Fruit fly (Drosophila melanogaster) whole organism, embryonic: ENCODE data around the gene CG8993.

Experiments
- CG14710 ChIP-seq: fragments of 200-800 bp; sonication (Bioruptor generic); optimal IDR thresholded peaks from 3 replicates; lab custom pipeline; 2019; ENCODE audit warnings: missing biosample characterization, mild to moderate bottlenecking, missing genetic modification characterization, moderate library complexity
- CG8478 ChIP-seq: fragments of >200 bp; optimal IDR thresholded peaks from 2 replicates; lab custom pipeline; 2018
- D19B ChIP-seq: fragments of 200-800 bp; sonication (Bioruptor generic); optimal IDR thresholded peaks from 2 replicates; lab custom pipeline; 2017; ENCODE audit warnings: missing biosample characterization, mild to moderate bottlenecking, missing genetic modification characterization
- Hand ChIP-seq: fragments of 200-800 bp; sonication (Bioruptor generic); optimal IDR thresholded peaks from 2 replicates; lab custom pipeline; 2017; ENCODE audit warnings: mild to moderate bottlenecking, missing biosample characterization, missing genetic modification reagents, missing genetic modification characterization
- Kr ChIP-seq: fragments of 200-800 bp; sonication (Bioruptor generic); optimal IDR thresholded peaks from 2 replicates; lab custom pipeline; 2017; ENCODE audit warnings: missing biosample characterization, mild to moderate bottlenecking, missing genetic modification characterization
- gro ChIP-seq: fragments of 200-800 bp; sonication (Bioruptor generic); optimal IDR thresholded peaks from 2 replicates; lab custom pipeline; 2016; ENCODE audit warnings: missing biosample characterization, missing genetic modification characterization
- lov ChIP-seq, 2 experiments: fragments of 200-800 bp in 1 of 2; fragments of >200 bp in 1 of 2; sonication (Bioruptor generic) in 1 of 2; IDR thresholded peaks in 1 of 2; optimal IDR thresholded peaks in 1 of 2; 2 replicates in 1 of 2; 3 replicates in 1 of 2; pipeline versions ENCODE4 v1.3.6 to Lab custom; 2017 to 2022; ENCODE audit warnings: missing biosample characterization in 1 of 2, missing genetic modification characterization in 1 of 2

dm6 chr3L:2398636-2399035 is 26.6 kb downstream of the CG8993 start:
- no peak for TF ChIP-seq Hand
- no peak for TF ChIP-seq CG14710
- no peak for TF ChIP-seq D19B (GFP tag; lab: Kevin White, UChicago)
- TF ChIP-seq CG8478 (lab: Kevin White, UChicago), result no peak
- TF ChIP-seq Kr, result no peak
- TF ChIP-seq gro (GFP tag; lab: Kevin White, UChicago), result no peak
- no peak for TF ChIP-seq lov (optimal IDR thresholded peaks at IDR 0.05; lab: Kevin White, UChicago)
- TF ChIP-seq lov (GFP tag; IDR thresholded peaks at IDR 0.05; lab: Robert Waterston, UW), result no peak
